Worm (Caenorhabditis elegans): ENCODE data around the gene oat-1.

The oat-1 gene

ce11 chrIV:8472493-8472892, at the start of gene oat-1:
Gene oat-1 (minus strand): TSS chrIV:8472593.
- no peak for TF ChIP-seq nhr-23 (tag; optimal IDR thresholded peaks at IDR 0.05)
- no peak for TF ChIP-seq R02D3.7 (tag; optimal IDR thresholded peaks at IDR 0.05)
- no peak for TF ChIP-seq eor-1 (tag; optimal IDR thresholded peaks at IDR 0.05)

ce11 chrIV:8520594-8520993, 48.2 kb upstream of the oat-1 start, which contains the start of gene pkg-2:
Gene pkg-2 (plus strand): TSS chrIV:8520894.
- TF ChIP-seq nhr-77 (tag; optimal IDR thresholded peaks at IDR 0.05) (no peak), lsy-12 (tag; optimal IDR thresholded peaks at IDR 0.05) (no peak), nhr-11 (tag; optimal IDR thresholded peaks at IDR 0.05) (no peak), lin-39 (tag; optimal IDR thresholded peaks at IDR 0.05) (no peak), egl-27 (tag; optimal IDR thresholded peaks at IDR 0.05) (no peak), elt-1 (tag; optimal IDR thresholded peaks at IDR 0.05) (no peak), pqm-1 (tag; optimal IDR thresholded peaks at IDR 0.05) (no peak), snpc-4 (tag; optimal IDR thresholded peaks at IDR 0.05) (no peak), nhr-23 (tag; optimal IDR thresholded peaks at IDR 0.05) (no peak), nhr-237 (tag; optimal IDR thresholded peaks at IDR 0.05) (no peak)

- TF ChIP-seq lin-39 (tag; optimal IDR thresholded peaks at IDR 0.05) = no peak
- no peak for TF ChIP-seq ZK546.5 (tag; optimal IDR thresholded peaks at IDR 0.05)
Measured at ce11 chrIV:8519949-8520348, 47.6 kb upstream of the oat-1 start.

ce11 chrIV:8514546-8514945, 42.2 kb upstream of the oat-1 start:
- TF ChIP-seq ztf-4 (tag; optimal IDR thresholded peaks at IDR 0.05) (no peak), nhr-237 (tag; optimal IDR thresholded peaks at IDR 0.05) (no peak), eor-1 (tag; optimal IDR thresholded peaks at IDR 0.05) (no peak), hmg-11 (tag; optimal IDR thresholded peaks at IDR 0.05) (no peak), jun-1 (tag; optimal IDR thresholded peaks at IDR 0.05) (no peak), skn-1 (tag; optimal IDR thresholded peaks at IDR 0.05) (no peak), elt-1 (tag; optimal IDR thresholded peaks at IDR 0.05) (no peak), ZK546.5 (tag; optimal IDR thresholded peaks at IDR 0.05) (no peak), nfya-1 (tag; optimal IDR thresholded peaks at IDR 0.05; ENCODE audit: insufficient read depth) (no peak), nhr-11 (tag; optimal IDR thresholded peaks at IDR 0.05) (no peak), pqm-1 (tag; optimal IDR thresholded peaks at IDR 0.05) (no peak), nhr-12 (tag; optimal IDR thresholded peaks at IDR 0.05) (no peak)

ce11 chrIV:8513619-8514018, 41.2 kb upstream of the oat-1 start, which contains the start of gene cks-1:
Gene cks-1 (plus strand): TSS chrIV:8513919.
- TF ChIP-seq mdl-1 (tag; optimal IDR thresholded peaks at IDR 0.05) (no peak), fkh-2 (tag; optimal IDR thresholded peaks at IDR 0.05) (no peak), nhr-23 (tag; optimal IDR thresholded peaks at IDR 0.05) (no peak), aly-2 (tag; optimal IDR thresholded peaks at IDR 0.05) (no peak), unc-62 (GFP tag; optimal IDR thresholded peaks at IDR 0.05) (no peak), nhr-43 (tag; optimal IDR thresholded peaks at IDR 0.05; ENCODE audit: poor library complexity, severe bottlenecking) (no peak), fkh-10 (GFP tag; optimal IDR thresholded peaks at IDR 0.05) (no peak), elt-1 (tag; optimal IDR thresholded peaks at IDR 0.05) (no peak), unc-39 (tag; optimal IDR thresholded peaks at IDR 0.05) (no peak)

ce11 chrIV:8512679-8513078, 40.3 kb upstream of the oat-1 start, which contains the start of gene C09G4.4:
Gene C09G4.4 (plus strand): TSS chrIV:8512979.
- TF ChIP-seq ztf-4 (tag; optimal IDR thresholded peaks at IDR 0.05) (no peak), elt-1 (tag; optimal IDR thresholded peaks at IDR 0.05) (no peak), fkh-10 (GFP tag; optimal IDR thresholded peaks at IDR 0.05) (no peak)

- TF ChIP-seq elt-2 (tag; optimal IDR thresholded peaks at IDR 0.05) (no peak), nhr-67 (tag; optimal IDR thresholded peaks at IDR 0.05) (no peak), lin-39 (tag; optimal IDR thresholded peaks at IDR 0.05) (peak; percentile 11), ztf-11 (tag; optimal IDR thresholded peaks at IDR 0.05) (no peak), daf-12 (tag; optimal IDR thresholded peaks at IDR 0.05) (no peak), hmg-11 (tag; optimal IDR thresholded peaks at IDR 0.05) (peak; percentile 48), nhr-77 (tag; optimal IDR thresholded peaks at IDR 0.05) (no peak), fos-1 (tag; optimal IDR thresholded peaks at IDR 0.05) (no peak), egl-5 (tag; optimal IDR thresholded peaks at IDR 0.05) (peak; percentile 55), lin-15B (tag; optimal IDR thresholded peaks at IDR 0.05) (peak; percentile 49), elt-3 (tag; optimal IDR thresholded peaks at IDR 0.05) (no peak), nhr-25 (tag; optimal IDR thresholded peaks at IDR 0.05) (peak; percentile 22), elt-1 (tag; optimal IDR thresholded peaks at IDR 0.05) (no peak), nhr-12 (tag; optimal IDR thresholded peaks at IDR 0.05) (no peak), jun-1 (tag; optimal IDR thresholded peaks at IDR 0.05) (no peak), nhr-76 (tag; optimal IDR thresholded peaks at IDR 0.05) (no peak), lsy-12 (tag; optimal IDR thresholded peaks at IDR 0.05) (no peak), aly-2 (tag; optimal IDR thresholded peaks at IDR 0.05) (no peak), pha-4 (tag; optimal IDR thresholded peaks at IDR 0.05) (peak; percentile 65), nfya-1 (tag; optimal IDR thresholded peaks at IDR 0.05; ENCODE audit: insufficient read depth) (peak; percentile 57)
Measured at ce11 chrIV:8511056-8511455, 38.7 kb upstream of the oat-1 start, which contains the start of gene mes-6. Gene mes-6 (plus strand): TSS chrIV:8511284.

All from whole organism, L3 larva.